Fruit fly (Drosophila melanogaster) whole organism, prepupa: ENCODE results near the gene CG43391.

ENCODE experiments used
- CG10631 ChIP-seq: fragments of 200-800 bp; sonication (Bioruptor generic); optimal IDR thresholded peaks from 2 replicates; lab custom pipeline; 2016; ENCODE audit warnings: missing biosample characterization, missing genetic modification characterization
- CG11902 ChIP-seq: fragments of 200-800 bp; sonication (Bioruptor generic); optimal IDR thresholded peaks from 3 replicates; lab custom pipeline; 2016; ENCODE audit warnings: missing biosample characterization, missing genetic modification characterization
- CG16779 ChIP-seq: fragments of 200-800 bp; sonication (Bioruptor generic); optimal IDR thresholded peaks from 3 replicates; lab custom pipeline; 2017; ENCODE audit warnings: missing biosample characterization, mild to moderate bottlenecking, missing genetic modification characterization
- CG34406 ChIP-seq: fragments of 200-800 bp; sonication (Bioruptor generic); optimal IDR thresholded peaks from 3 replicates; lab custom pipeline; 2016; ENCODE audit warnings: missing biosample characterization, missing genetic modification characterization
- achi ChIP-seq: fragments of 200-800 bp; sonication (Bioruptor generic); optimal IDR thresholded peaks from 3 replicates; lab custom pipeline; 2016; ENCODE audit warnings: missing biosample characterization, missing genetic modification characterization
- eg ChIP-seq: fragments of 200-800 bp; sonication (Bioruptor generic); IDR thresholded peaks from 3 replicates; pipeline ENCODE4 v1.3.6; 2022; ENCODE audit warnings: missing biosample characterization, missing genetic modification characterization
- fd85E ChIP-seq: fragments of 200-800 bp; sonication (Bioruptor generic); optimal IDR thresholded peaks from 3 replicates; lab custom pipeline; 2016; ENCODE audit warnings: missing biosample characterization, missing genetic modification characterization
- lz ChIP-seq: fragments of 200-800 bp; sonication (Bioruptor generic); optimal IDR thresholded peaks from 3 replicates; lab custom pipeline; 2016; ENCODE audit warnings: missing biosample characterization, missing genetic modification characterization
- net ChIP-seq: fragments of 200-800 bp; sonication (Bioruptor generic); optimal IDR thresholded peaks from 3 replicates; lab custom pipeline; 2016; ENCODE audit warnings: missing biosample characterization, missing genetic modification characterization
- vri ChIP-seq: fragments of 200-800 bp; sonication (Bioruptor generic); optimal IDR thresholded peaks from 3 replicates; lab custom pipeline; 2016; ENCODE audit warnings: missing biosample characterization, mild to moderate bottlenecking, missing genetic modification characterization

dm6 chr3L:11596585-11597252 lies 15.9 kb upstream of the CG43391 start, which contains the start of gene CG7368:
- TF ChIP-seq fd85E (GFP tag; lab: Kevin White, UChicago) (no peak), eg (GFP tag; lab: Robert Waterston, UW) (no peak), vri (no peak), CG16779 (tag; lab: Kevin White, UChicago) (no peak), lz (no peak), CG34406 (GFP tag; lab: Kevin White, UChicago) (no peak), achi (no peak), CG11902 (GFP tag; lab: Kevin White, UChicago) (no peak), net (GFP tag; lab: Kevin White, UChicago) (no peak), CG10631 (GFP tag; lab: Kevin White, UChicago) (no peak)
